Worm (Caenorhabditis elegans): ENCODE results near the gene Y81B9A.1.

Gene Y81B9A.1

ce11 chrX:9166921-9167320 lies 25.3 kb upstream of the Y81B9A.1 start, which contains the start of gene B0563.10:
TSS of gene B0563.10 (minus strand) at chrX:9167245.
- no peak for TF ChIP-seq rcor-1 (GFP tag; IDR thresholded peaks at IDR 0.05)
- no peak for TF ChIP-seq F37B4.10 (GFP tag; IDR thresholded peaks at IDR 0.05)
- no peak for TF ChIP-seq pbrm-1 (GFP tag; IDR thresholded peaks at IDR 0.05)
- TF ChIP-seq snpc-1.3 (tag; optimal IDR thresholded peaks at IDR 0.05; ENCODE audit: insufficient read depth), result no peak
- TF ChIP-seq Y56A3A.18 (GFP tag; IDR thresholded peaks at IDR 0.05), result no peak
- no peak for TF ChIP-seq atf-7 (tag; optimal IDR thresholded peaks at IDR 0.05)
- TF ChIP-seq ztf-6 (GFP tag; IDR thresholded peaks at IDR 0.05), result no peak
- TF ChIP-seq let-526 (GFP tag; IDR thresholded peaks at IDR 0.05), result no peak

- TF ChIP-seq him-1 (tag; optimal IDR thresholded peaks at IDR 0.05), result no peak
- TF ChIP-seq F55B11.4 (tag; optimal IDR thresholded peaks at IDR 0.05; ENCODE audit: borderline replicate concordance, insufficient read depth), result no peak
- TF ChIP-seq lag-1 (GFP tag; IDR thresholded peaks at IDR 0.05), result no peak
- no peak for TF ChIP-seq ceh-58 (GFP tag; IDR thresholded peaks at IDR 0.05)
- no peak for TF ChIP-seq egl-44 (GFP tag; IDR thresholded peaks at IDR 0.05)
- no peak for TF ChIP-seq hmg-1.2 (GFP tag; IDR thresholded peaks at IDR 0.05)
- no peak for TF ChIP-seq nhr-120 (GFP tag; IDR thresholded peaks at IDR 0.05)
- TF ChIP-seq dpff-1 (tag; optimal IDR thresholded peaks at IDR 0.05), result no peak
- TF ChIP-seq hlh-26 (GFP tag; conservative IDR thresholded peaks at IDR 0.05), result no peak
- no peak for TF ChIP-seq let-607 (tag; optimal IDR thresholded peaks at IDR 0.05)
- no peak for TF ChIP-seq F10E7.11 (tag; optimal IDR thresholded peaks at IDR 0.05)
- no peak for TF ChIP-seq nhr-27 (tag; optimal IDR thresholded peaks at IDR 0.05)
Measured at ce11 chrX:9168239-9168638, 24.0 kb upstream of the Y81B9A.1 start, which contains the start of gene B0563.9. TSS of gene B0563.9 (plus strand) at chrX:9168539.

- TF ChIP-seq F37B4.10 (GFP tag; IDR thresholded peaks at IDR 0.05) (no peak), bed-1 (GFP tag; IDR thresholded peaks at IDR 0.05) (no peak)
Measured at ce11 chrX:9170058-9170457, 22.2 kb upstream of the Y81B9A.1 start.

ce11 chrX:9171241-9171640 lies 21.0 kb upstream of the Y81B9A.1 start, which contains the start of gene B0563.1:
TSS of gene B0563.1 (plus strand) at chrX:9171541.
- no peak for TF ChIP-seq hlh-26 (GFP tag; conservative IDR thresholded peaks at IDR 0.05)
- TF ChIP-seq hmg-20 (GFP tag; IDR thresholded peaks at IDR 0.05), result no peak
- TF ChIP-seq lin-35 (GFP tag; optimal IDR thresholded peaks at IDR 0.05), result no peak
- TF ChIP-seq F39B2.1 (GFP tag; IDR thresholded peaks at IDR 0.05), result no peak
- no peak for TF ChIP-seq efl-1 (GFP tag; optimal IDR thresholded peaks at IDR 0.05)
- no peak for TF ChIP-seq unc-62 (GFP tag; optimal IDR thresholded peaks at IDR 0.05)
- TF ChIP-seq tbp1 (GFP tag; optimal IDR thresholded peaks at IDR 0.05), result no peak
- no peak for TF ChIP-seq F23B12.7 (tag; optimal IDR thresholded peaks at IDR 0.05; ENCODE audit: insufficient read depth)
- no peak for TF ChIP-seq madf-6 (GFP tag; IDR thresholded peaks at IDR 0.05)
- TF ChIP-seq ztf-26 (tag; optimal IDR thresholded peaks at IDR 0.05), result no peak

- TF ChIP-seq egrh-3 (GFP tag; IDR thresholded peaks at IDR 0.05) (no peak), ztf-3 (GFP tag; optimal IDR thresholded peaks at IDR 0.05) (no peak), dpff-1 (tag; optimal IDR thresholded peaks at IDR 0.05) (no peak), ztf-28 (GFP tag; IDR thresholded peaks at IDR 0.05) (no peak), athp-1 (tag; optimal IDR thresholded peaks at IDR 0.05) (no peak), repo-1 (tag; optimal IDR thresholded peaks at IDR 0.05) (no peak), F57A8.1 (GFP tag; optimal IDR thresholded peaks at IDR 0.05) (no peak), zfh-2 (GFP tag; conservative IDR thresholded peaks at IDR 0.05) (no peak), F22D6.2 (tag; optimal IDR thresholded peaks at IDR 0.05) (no peak), madf-8 (GFP tag; conservative IDR thresholded peaks at IDR 0.05) (no peak), sea-2 (GFP tag; IDR thresholded peaks at IDR 0.05) (no peak), bed-2 (GFP tag; IDR thresholded peaks at IDR 0.05) (no peak), mes-4 (tag; optimal IDR thresholded peaks at IDR 0.05) (no peak), nfya-2 (GFP tag; IDR thresholded peaks at IDR 0.05) (no peak), T26A5.8 (tag; optimal IDR thresholded peaks at IDR 0.05) (no peak), lag-1 (GFP tag; IDR thresholded peaks at IDR 0.05) (no peak)
Measured at ce11 chrX:9172278-9172677, 20.0 kb upstream of the Y81B9A.1 start, which contains the start of gene B0563.18. TSS of gene B0563.18 (plus strand) at chrX:9172578.
